Fruit fly (Drosophila melanogaster) whole organism, embryonic: ENCODE measurements around the gene CG6441.

Experiments used
- ATbp ChIP-seq: fragments of 200-800 bp; sonication (Bioruptor generic); optimal IDR thresholded peaks from 2 replicates; lab custom pipeline; 2017; ENCODE audit warnings: missing biosample characterization, mild to moderate bottlenecking, missing genetic modification characterization, missing genetic modification reagents
- Bdp1 ChIP-seq: fragments of 200-800 bp; sonication (Bioruptor generic); optimal IDR thresholded peaks from 3 replicates; lab custom pipeline; 2016; ENCODE audit warnings: missing biosample characterization, missing genetic modification characterization
- BtbVII ChIP-seq: fragments of 200-800 bp; sonication (Bioruptor generic); optimal IDR thresholded peaks from 3 replicates; lab custom pipeline; 2017; ENCODE audit warnings: missing biosample characterization, mild to moderate bottlenecking, missing genetic modification characterization
- CG10147 ChIP-seq: fragments of 200-800 bp; sonication (Bioruptor generic); optimal IDR thresholded peaks from 2 replicates; lab custom pipeline; 2019; ENCODE audit warnings: missing biosample characterization, mild to moderate bottlenecking, missing genetic modification characterization, moderate library complexity
- CG10565 ChIP-seq: fragments of 200-800 bp; sonication (Bioruptor generic); optimal IDR thresholded peaks from 3 replicates; lab custom pipeline; 2016; ENCODE audit warnings: missing biosample characterization, mild to moderate bottlenecking, missing genetic modification characterization
- CG12155 ChIP-seq: fragments of 200-800 bp; sonication (Bioruptor generic); optimal IDR thresholded peaks from 3 replicates; lab custom pipeline; 2016; ENCODE audit warnings: missing biosample characterization, missing genetic modification characterization
- CG13296 ChIP-seq: fragments of 200-800 bp; sonication (Bioruptor generic); optimal IDR thresholded peaks from 3 replicates; lab custom pipeline; 2018; ENCODE audit warnings: missing biosample characterization, mild to moderate bottlenecking, missing genetic modification characterization
- CG13424 ChIP-seq: fragments of 200-800 bp; sonication (Bioruptor generic); optimal IDR thresholded peaks from 2 replicates; lab custom pipeline; 2019; ENCODE audit warnings: missing biosample characterization, mild to moderate bottlenecking, missing genetic modification characterization, moderate library complexity
- CG14050 ChIP-seq: fragments of 200-800 bp; sonication (Bioruptor generic); IDR thresholded peaks from 3 replicates; pipeline ENCODE4 v1.3.6; 2022; ENCODE audit warnings: missing biosample characterization, missing genetic modification characterization
- CG15601 ChIP-seq: fragments of 200-800 bp; sonication (Bioruptor generic); optimal IDR thresholded peaks from 3 replicates; lab custom pipeline; 2019; ENCODE audit warnings: missing biosample characterization, mild to moderate bottlenecking, missing genetic modification characterization, moderate library complexity
- CG2199 ChIP-seq: fragments of 200-800 bp; sonication (Bioruptor generic); IDR thresholded peaks from 3 replicates; pipeline ENCODE4 v1.3.6; 2022; ENCODE audit warnings: missing biosample characterization, missing genetic modification characterization
- CG2678 ChIP-seq: fragments of 200-800 bp; sonication (Bioruptor generic); optimal IDR thresholded peaks from 3 replicates; lab custom pipeline; 2019; ENCODE audit warnings: missing biosample characterization, mild to moderate bottlenecking, missing genetic modification characterization, moderate library complexity
- CG31441 ChIP-seq: fragments of 200-800 bp; sonication (Bioruptor generic); IDR thresholded peaks from 2 replicates; pipeline ENCODE4 v1.3.6; 2022; ENCODE audit warnings: missing biosample characterization, missing genetic modification characterization
- CG32532 ChIP-seq: fragments of 200-800 bp; sonication (Bioruptor generic); IDR thresholded peaks from 2 replicates; pipeline ENCODE4 v1.3.6; 2022; ENCODE audit warnings: missing biosample characterization, missing genetic modification characterization
- CG3726 ChIP-seq: fragments of 200-800 bp; sonication (Bioruptor generic); IDR thresholded peaks from 3 replicates; pipeline ENCODE4, ENCODE4 v1.3.6; 2022; ENCODE audit warnings: missing biosample characterization, missing genetic modification characterization
- CG3995 ChIP-seq: fragments of 200-800 bp; sonication (Bioruptor generic); optimal IDR thresholded peaks from 3 replicates; lab custom pipeline; 2016; ENCODE audit warnings: missing biosample characterization, missing genetic modification characterization
- CG4730 ChIP-seq: fragments of 200-800 bp; sonication (Bioruptor generic); IDR thresholded peaks from 2 replicates; pipeline ENCODE4 v1.3.6; 2022; ENCODE audit warnings: missing biosample characterization, missing genetic modification characterization
- CG4854 ChIP-seq: fragments of 200-800 bp; sonication (Bioruptor generic); optimal IDR thresholded peaks from 2 replicates; lab custom pipeline; 2016; ENCODE audit warnings: missing biosample characterization, missing genetic modification characterization, inconsistent platforms
- CG5180 ChIP-seq: fragments of 200-800 bp; sonication (Bioruptor generic); optimal IDR thresholded peaks from 3 replicates; lab custom pipeline; 2017; ENCODE audit warnings: missing biosample characterization, missing genetic modification characterization, mild to moderate bottlenecking, moderate library complexity, missing genetic modification reagents
- CG6765 ChIP-seq: fragments of 200-800 bp; sonication (Bioruptor generic); optimal IDR thresholded peaks from 3 replicates; lab custom pipeline; 2017; ENCODE audit warnings: missing biosample characterization, mild to moderate bottlenecking, missing genetic modification characterization
- CG7987 ChIP-seq: fragments of 200-800 bp; sonication (Bioruptor generic); optimal IDR thresholded peaks from 2 replicates; lab custom pipeline; 2018; ENCODE audit warnings: missing biosample characterization, mild to moderate bottlenecking, missing genetic modification characterization, moderate library complexity
- CG9932 ChIP-seq: fragments of 200-800 bp; sonication (Bioruptor generic); IDR thresholded peaks from 2 replicates; pipeline ENCODE4 v1.3.6; 2022; ENCODE audit warnings: missing biosample characterization, missing genetic modification characterization
- Dad ChIP-seq: fragments of 200-800 bp; sonication (Bioruptor generic); optimal IDR thresholded peaks from 3 replicates; lab custom pipeline; 2016; ENCODE audit warnings: missing biosample characterization, missing genetic modification characterization
- Deaf1 ChIP-seq: fragments of 200-800 bp; optimal IDR thresholded peaks from 3 replicates; lab custom pipeline; 2019; ENCODE audit warnings: missing biosample characterization, mild to moderate bottlenecking, missing genetic modification characterization, moderate library complexity
- Gug ChIP-seq: fragments of 200-800 bp; sonication (Bioruptor generic); IDR thresholded peaks from 4 replicates; pipeline ENCODE4 v1.3.6; 2022; ENCODE audit warnings: missing biosample characterization, missing genetic modification characterization
- Jarid2 ChIP-seq: fragments of 200-800 bp; sonication (Bioruptor generic); optimal IDR thresholded peaks from 3 replicates; lab custom pipeline; 2017; ENCODE audit warnings: mild to moderate bottlenecking, missing biosample characterization, missing genetic modification reagents, missing genetic modification characterization
- Nf-YC ChIP-seq: fragments of 200-800 bp; optimal IDR thresholded peaks from 3 replicates; lab custom pipeline; 2019; ENCODE audit warnings: missing biosample characterization, mild to moderate bottlenecking, missing genetic modification characterization, moderate library complexity
- PHDP ChIP-seq: fragments of 200-800 bp; sonication (Bioruptor generic); optimal IDR thresholded peaks from 3 replicates; lab custom pipeline; 2018; ENCODE audit warnings: missing biosample characterization, mild to moderate bottlenecking, missing genetic modification characterization, moderate library complexity
- Sox102F ChIP-seq: fragments of 200-800 bp; sonication (Bioruptor generic); optimal IDR thresholded peaks from 2 replicates; lab custom pipeline; 2018; ENCODE audit warnings: missing biosample characterization, mild to moderate bottlenecking, missing genetic modification characterization, moderate library complexity
- Usf ChIP-seq: fragments of 200-800 bp; sonication (Bioruptor generic); optimal IDR thresholded peaks from 2 replicates; lab custom pipeline; 2017; ENCODE audit warnings: missing genotype, missing biosample characterization, missing genetic modification characterization
- Xbp1 ChIP-seq: fragments of 200-800 bp; sonication (Bioruptor generic); optimal IDR thresholded peaks from 3 replicates; lab custom pipeline; 2016; ENCODE audit warnings: missing biosample characterization, mild to moderate bottlenecking, missing genetic modification characterization
- cad ChIP-seq: fragments of >200 bp; optimal IDR thresholded peaks from 2 replicates; lab custom pipeline; 2017; ENCODE audit warnings: missing biosample characterization, missing genetic modification characterization
- chif ChIP-seq, 2 experiments: fragments of 200-800 bp; sonication (Bioruptor generic); optimal IDR thresholded peaks; 3 replicates each; lab custom pipeline; 2016; ENCODE audit warnings: missing biosample characterization in 2 of 2, missing genetic modification characterization in 2 of 2
- crp ChIP-seq, 2 experiments: fragments of 200-800 bp; sonication (Bioruptor generic); optimal IDR thresholded peaks; 2 replicates in 1 of 2; 3 replicates in 1 of 2; lab custom pipeline; 2017; ENCODE audit warnings: missing biosample characterization in 2 of 2, missing genetic modification characterization in 2 of 2, mild to moderate bottlenecking in 1 of 2, moderate library complexity in 1 of 2
- disco-r ChIP-seq: fragments of 200-800 bp; sonication (Bioruptor generic); optimal IDR thresholded peaks from 2 replicates; lab custom pipeline; 2016; ENCODE audit warnings: missing biosample characterization, missing genetic modification characterization
- fd3F ChIP-seq: fragments of 200-800 bp; sonication (Bioruptor generic); optimal IDR thresholded peaks from 2 replicates; lab custom pipeline; 2018; ENCODE audit warnings: missing biosample characterization, mild to moderate bottlenecking, missing genetic modification characterization, moderate library complexity
- fru ChIP-seq: fragments of >200 bp; optimal IDR thresholded peaks from 2 replicates; lab custom pipeline; 2017
- gcm ChIP-seq: fragments of 200-800 bp; sonication (Bioruptor generic); optimal IDR thresholded peaks from 2 replicates; lab custom pipeline; 2019; ENCODE audit warnings: missing biosample characterization, mild to moderate bottlenecking, missing genetic modification characterization, moderate library complexity
- grau ChIP-seq: fragments of 200-800 bp; optimal IDR thresholded peaks from 3 replicates; lab custom pipeline; 2019; ENCODE audit warnings: missing biosample characterization, mild to moderate bottlenecking, missing genetic modification characterization, moderate library complexity
- gsb ChIP-seq: fragments of 200-800 bp; sonication (Bioruptor generic); IDR thresholded peaks from 2 replicates; pipeline ENCODE4 v1.3.6; 2022; ENCODE audit warnings: missing biosample characterization, missing genetic modification characterization
- lmd ChIP-seq: fragments of 200-800 bp; sonication (Bioruptor generic); IDR thresholded peaks from 2 replicates; pipeline ENCODE4 v1.3.6; 2022; ENCODE audit warnings: missing biosample characterization, missing genetic modification characterization
- mld ChIP-seq: fragments of 200-800 bp; sonication (Bioruptor generic); IDR thresholded peaks from 3 replicates; pipeline ENCODE4 v1.3.6; 2022; ENCODE audit warnings: missing biosample characterization, missing genetic modification characterization; ENCODE audit not compliant: partially characterized antibody
- nerfin-1 ChIP-seq: fragments of 200-800 bp; sonication (Bioruptor generic); optimal IDR thresholded peaks from 3 replicates; lab custom pipeline; 2019; ENCODE audit warnings: missing biosample characterization, mild to moderate bottlenecking, missing genetic modification characterization, moderate library complexity
- nerfin-2 ChIP-seq: fragments of 200-800 bp; sonication (Bioruptor generic); IDR thresholded peaks from 2 replicates; pipeline ENCODE4 v1.3.6; 2022; ENCODE audit warnings: missing biosample characterization, missing genetic modification characterization; ENCODE audit not compliant: partially characterized antibody
- pum ChIP-seq: fragments of 200-800 bp; sonication (Bioruptor generic); optimal IDR thresholded peaks from 2 replicates; lab custom pipeline; 2016; ENCODE audit warnings: missing biosample characterization, missing genetic modification characterization
- ranshi ChIP-seq: fragments of 200-800 bp; sonication (Bioruptor generic); IDR thresholded peaks from 2 replicates; pipeline ENCODE4 v1.3.6; 2022; ENCODE audit warnings: missing biosample characterization, missing genetic modification characterization
- repo ChIP-seq: fragments of 200-800 bp; sonication (Bioruptor generic); optimal IDR thresholded peaks from 2 replicates; lab custom pipeline; 2016; ENCODE audit warnings: missing biosample characterization, missing genetic modification characterization
- tin ChIP-seq: fragments of 200-800 bp; sonication (Bioruptor generic); optimal IDR thresholded peaks from 3 replicates; lab custom pipeline; 2016; ENCODE audit warnings: missing biosample characterization, missing genetic modification characterization
- unc-4 ChIP-seq: fragments of 200-800 bp; sonication (Bioruptor generic); IDR thresholded peaks from 2 replicates; pipeline ENCODE4 v1.3.6; 2022; ENCODE audit warnings: missing biosample characterization, missing genetic modification characterization; ENCODE audit not compliant: partially characterized antibody
- unpg ChIP-seq: fragments of 200-800 bp; sonication (Bioruptor generic); optimal IDR thresholded peaks from 3 replicates; lab custom pipeline; 2018; ENCODE audit warnings: missing biosample characterization, mild to moderate bottlenecking, missing genetic modification characterization, moderate library complexity
- zfh2 ChIP-seq: fragments of 200-800 bp; sonication (Bioruptor generic); optimal IDR thresholded peaks from 2 replicates; lab custom pipeline; 2016; ENCODE audit warnings: missing biosample characterization, missing genetic modification characterization

Gene CG6441

dm6 chr2L:7442929-7443328 is 31.6 kb upstream of the CG6441 start (continued):
- no peak for TF ChIP-seq pum (GFP tag; lab: Kevin White, UChicago)
- TF ChIP-seq CG3726 (GFP tag; lab: Robert Waterston, UW) = no peak
- peak; percentile 24 for TF ChIP-seq CG13424 (tag; lab: Kevin White, UChicago)
- no peak for TF ChIP-seq nerfin-1 (tag; lab: Kevin White, UChicago)
- peak; percentile 4 for TF ChIP-seq CG6765 (GFP tag; lab: Kevin White, UChicago)
- TF ChIP-seq unpg (GFP tag; lab: Kevin White, UChicago) = peak; percentile 30
- no peak for TF ChIP-seq CG2678 (tag; lab: Kevin White, UChicago)
- peak; percentile 40 for TF ChIP-seq zfh2 (GFP tag; lab: Kevin White, UChicago)
- no peak for TF ChIP-seq cad (GFP tag; lab: Kevin White, UChicago)
- TF ChIP-seq crp (GFP tag; optimal IDR thresholded peaks at IDR 0.05; lab: Kevin White, UChicago) = no peak
- TF ChIP-seq CG13296 = peak; percentile 26
- no peak for TF ChIP-seq repo (GFP tag; lab: Kevin White, UChicago)
- no peak for TF ChIP-seq CG7987
- no peak for TF ChIP-seq chif (GFP tag; optimal IDR thresholded peaks at IDR 0.05; lab: Kevin White, UChicago)
- peak; percentile 47 for TF ChIP-seq fd3F (GFP tag; lab: Kevin White, UChicago)
- 0 out of 2 replicates have a peak, but pooled peaks have one; percentile 36 for TF ChIP-seq gsb (GFP tag; lab: Robert Waterston, UW)
- peak; percentile 47 for TF ChIP-seq grau (tag; lab: Kevin White, UChicago)
- peak; percentile 43; the same call in 1 of the 2 replicates for TF ChIP-seq CG4730 (GFP tag; lab: Robert Waterston, UW)
- peak; percentile 60; the same call in 1 of the 2 replicates for TF ChIP-seq lmd
- TF ChIP-seq tin (GFP tag; lab: Kevin White, UChicago) = peak; percentile 15
- no peak for TF ChIP-seq ATbp (GFP tag; lab: Kevin White, UChicago)
- TF ChIP-seq BtbVII (GFP tag; lab: Kevin White, UChicago) = peak; percentile 24
- peak; percentile 15 for TF ChIP-seq Sox102F (GFP tag; lab: Kevin White, UChicago)
- no peak for TF ChIP-seq CG31441 (GFP tag; lab: Robert Waterston, UW)
- peak; percentile 17 for TF ChIP-seq Xbp1 (GFP tag; lab: Kevin White, UChicago)
- peak; percentile 21; the same call in 1 of the 2 replicates for TF ChIP-seq ranshi (GFP tag; lab: Robert Waterston, UW)
- 0 out of 3 replicates have a peak, but pooled peaks have one; percentile 10 for TF ChIP-seq CG14050 (GFP tag; lab: Robert Waterston, UW)
- TF ChIP-seq nerfin-2 (GFP tag; lab: Robert Waterston, UW) = no peak
- no peak for TF ChIP-seq fru (lab: Kevin White, UChicago)
- peak; percentile 78 for TF ChIP-seq CG9932
- peak; percentile 28 for TF ChIP-seq PHDP (tag; lab: Kevin White, UChicago)
- TF ChIP-seq Gug = peak; percentile 56; the same call in 2 of the 4 replicates
- TF ChIP-seq CG5180 (GFP tag; lab: Kevin White, UChicago) = no peak
- no peak for TF ChIP-seq CG4854 (GFP tag; lab: Kevin White, UChicago)
- TF ChIP-seq Usf (GFP tag; lab: Kevin White, UChicago) = no peak
- peak; percentile 57 for TF ChIP-seq CG10147 (GFP tag; lab: Kevin White, UChicago)
- TF ChIP-seq unc-4 (GFP tag; lab: Robert Waterston, UW) = no peak
- TF ChIP-seq CG32532 (GFP tag; lab: Robert Waterston, UW) = peak; percentile 75

DNA sequence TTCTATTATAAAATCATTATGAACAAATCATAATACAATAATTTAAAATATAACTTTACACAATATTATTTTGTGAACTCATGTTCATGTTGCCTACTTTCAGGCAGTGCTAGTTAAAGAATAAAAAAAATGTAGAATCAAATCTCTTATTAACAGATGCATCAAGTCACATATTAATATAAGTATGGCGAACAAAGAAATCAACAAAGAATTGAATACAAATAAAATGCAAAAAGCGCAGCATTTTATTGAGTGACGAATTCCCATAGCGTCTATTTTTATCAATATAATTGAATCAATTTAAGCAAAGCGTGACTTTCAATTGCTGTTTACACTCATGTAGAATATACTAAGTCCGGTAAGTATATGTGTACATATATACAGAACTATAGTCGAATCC is 26.7 kb upstream of the CG6441 start:
- TF ChIP-seq gcm (GFP tag; lab: Kevin White, UChicago) (no peak), Dad (no peak), Jarid2 (GFP tag; lab: Kevin White, UChicago) (no peak), CG15601 (tag; lab: Kevin White, UChicago) (peak; percentile 17), CG2199 (GFP tag; lab: Robert Waterston, UW) (0 out of 3 replicates have a peak, but pooled peaks have one; percentile 61), Bdp1 (GFP tag; lab: Kevin White, UChicago) (no peak), CG3995 (peak; percentile 80), mld (no peak), CG12155 (no peak), disco-r (GFP tag; lab: Kevin White, UChicago) (no peak), Deaf1 (tag; lab: Kevin White, UChicago) (no peak), Nf-YC (tag; lab: Kevin White, UChicago) (no peak), CG10565 (GFP tag; lab: Kevin White, UChicago) (no peak)
- TF ChIP-seq, all 482 proteins: peak for 3
